Fruit fly (Drosophila melanogaster) whole organism, embryonic: Measurements from ENCODE around the gene CG31886.

Experiments used
- Atf3 ChIP-seq: fragments of 200-800 bp; sonication (Bioruptor generic); optimal IDR thresholded peaks from 3 replicates; lab custom pipeline; 2016; ENCODE audit warnings: missing biosample characterization, missing genetic modification characterization
- Atf6 ChIP-seq: fragments of 200-800 bp; sonication (Bioruptor generic); IDR thresholded peaks from 2 replicates; pipeline ENCODE4 v1.3.6; 2022; ENCODE audit warnings: missing biosample characterization, missing genetic modification characterization
- B-H1 ChIP-seq: fragments of 200-800 bp; sonication (Bioruptor generic); IDR thresholded peaks from 3 replicates; pipeline ENCODE4 v1.3.6; 2022; ENCODE audit warnings: missing biosample characterization, missing genetic modification characterization
- Bteb2 ChIP-seq: fragments of 200-800 bp; sonication (Bioruptor generic); optimal IDR thresholded peaks from 2 replicates; lab custom pipeline; 2016; ENCODE audit warnings: missing biosample characterization, missing genetic modification characterization
- CG10209 ChIP-seq: fragments of 200-800 bp; sonication (Bioruptor generic); optimal IDR thresholded peaks from 3 replicates; lab custom pipeline; 2017; ENCODE audit warnings: missing biosample characterization, mild to moderate bottlenecking, missing genetic modification characterization, missing genetic modification reagents
- CG10267 ChIP-seq: fragments of 200-800 bp; sonication (Bioruptor generic); optimal IDR thresholded peaks from 2 replicates; lab custom pipeline; 2018; ENCODE audit warnings: missing biosample characterization, mild to moderate bottlenecking, missing genetic modification characterization, moderate library complexity
- CG10321 ChIP-seq: fragments of 200-800 bp; sonication (Bioruptor generic); IDR thresholded peaks from 2 replicates; pipeline ENCODE4 v1.3.6; 2022; ENCODE audit warnings: missing biosample characterization, missing genetic modification characterization
- CG11247 ChIP-seq: fragments of 200-800 bp; sonication (Bioruptor generic); IDR thresholded peaks from 2 replicates; pipeline ENCODE4 v1.3.6; 2022; ENCODE audit warnings: missing biosample characterization, missing genetic modification characterization
- CG11504 ChIP-seq: fragments of 200-800 bp; sonication (Bioruptor generic); optimal IDR thresholded peaks from 3 replicates; lab custom pipeline; 2019; ENCODE audit warnings: missing biosample characterization, mild to moderate bottlenecking, missing genetic modification characterization, moderate library complexity
- CG12391 ChIP-seq: fragments of 200-800 bp; sonication (Bioruptor generic); optimal IDR thresholded peaks from 3 replicates; lab custom pipeline; 2018; ENCODE audit warnings: missing biosample characterization, mild to moderate bottlenecking, missing genetic modification characterization, moderate library complexity
- CG13424 ChIP-seq: fragments of 200-800 bp; sonication (Bioruptor generic); optimal IDR thresholded peaks from 2 replicates; lab custom pipeline; 2019; ENCODE audit warnings: missing biosample characterization, mild to moderate bottlenecking, missing genetic modification characterization, moderate library complexity
- CG13624 ChIP-seq: fragments of 200-800 bp; sonication (Bioruptor generic); optimal IDR thresholded peaks from 2 replicates; lab custom pipeline; 2016; ENCODE audit warnings: missing biosample characterization, missing genetic modification characterization
- CG15073 ChIP-seq: fragments of 200-800 bp; sonication (Bioruptor generic); optimal IDR thresholded peaks from 2 replicates; lab custom pipeline; 2016; ENCODE audit warnings: missing biosample characterization, missing genetic modification characterization
- CG17328 ChIP-seq: fragments of 200-800 bp; sonication (Bioruptor generic); IDR thresholded peaks from 2 replicates; pipeline ENCODE4 v1.3.6; 2022; ENCODE audit warnings: missing biosample characterization, missing genetic modification characterization
- CG2202 ChIP-seq: fragments of 200-800 bp; sonication (Bioruptor generic); optimal IDR thresholded peaks from 2 replicates; lab custom pipeline; 2018; ENCODE audit warnings: missing biosample characterization, mild to moderate bottlenecking, missing genetic modification characterization
- CG33213 ChIP-seq: fragments of 200-800 bp; sonication (Bioruptor generic); optimal IDR thresholded peaks from 3 replicates; lab custom pipeline; 2016; ENCODE audit warnings: missing biosample characterization, missing genetic modification characterization
- CG3995 ChIP-seq: fragments of 200-800 bp; sonication (Bioruptor generic); optimal IDR thresholded peaks from 3 replicates; lab custom pipeline; 2016; ENCODE audit warnings: missing biosample characterization, missing genetic modification characterization
- CG8281 ChIP-seq: fragments of 200-800 bp; sonication (Bioruptor generic); optimal IDR thresholded peaks from 2 replicates; lab custom pipeline; 2018; ENCODE audit warnings: missing biosample characterization, mild to moderate bottlenecking, missing genetic modification characterization, moderate library complexity
- CG8290 ChIP-seq, 3 experiments: fragments of 200-800 bp; sonication (Bioruptor generic); optimal IDR thresholded peaks; 2 replicates each; lab custom pipeline; 2016 to 2019; ENCODE audit warnings: missing biosample characterization in 3 of 3, missing genetic modification characterization in 3 of 3, mild to moderate bottlenecking in 2 of 3, moderate library complexity in 1 of 3
- Gug ChIP-seq: fragments of 200-800 bp; sonication (Bioruptor generic); IDR thresholded peaks from 4 replicates; pipeline ENCODE4 v1.3.6; 2022; ENCODE audit warnings: missing biosample characterization, missing genetic modification characterization
- H2.0 ChIP-seq: fragments of 200-800 bp; sonication (Bioruptor generic); IDR thresholded peaks from 2 replicates; pipeline ENCODE4 v1.3.6; 2022; ENCODE audit warnings: missing biosample characterization, missing genetic modification characterization
- Hr78 ChIP-seq, 2 experiments: fragments of 200-800 bp in 1 of 2; fragments of >200 bp in 1 of 2; sonication (Bioruptor generic) in 1 of 2; optimal IDR thresholded peaks; 2 replicates each; lab custom pipeline; 2017 to 2019; ENCODE audit warnings: missing biosample characterization in 2 of 2, missing genetic modification characterization in 2 of 2, mild to moderate bottlenecking in 1 of 2, moderate library complexity in 1 of 2
- Mad ChIP-seq: fragments of 200-800 bp; sonication (Bioruptor generic); optimal IDR thresholded peaks from 2 replicates; lab custom pipeline; 2016; ENCODE audit warnings: missing biosample characterization, missing genetic modification characterization
- Max ChIP-seq: fragments of 200-800 bp; sonication (Bioruptor generic); optimal IDR thresholded peaks from 2 replicates; lab custom pipeline; 2016; ENCODE audit warnings: missing biosample characterization, mild to moderate bottlenecking, missing genetic modification characterization
- Mrtf ChIP-seq: fragments of 200-800 bp; sonication (Bioruptor generic); IDR thresholded peaks from 3 replicates; pipeline ENCODE4 v1.3.6; 2022; ENCODE audit warnings: missing biosample characterization, missing genetic modification characterization
- Myb ChIP-seq: fragments of 200-800 bp; sonication (Bioruptor generic); optimal IDR thresholded peaks from 2 replicates; lab custom pipeline; 2016; ENCODE audit warnings: missing biosample characterization, missing genetic modification characterization
- NK7.1 ChIP-seq: fragments of 200-800 bp; sonication (Bioruptor generic); optimal IDR thresholded peaks from 3 replicates; lab custom pipeline; 2016; ENCODE audit warnings: missing biosample characterization, missing genetic modification characterization
- Rfx ChIP-seq: fragments of 200-800 bp; sonication (Bioruptor generic); IDR thresholded peaks from 2 replicates; pipeline ENCODE4 v1.3.6; 2022; ENCODE audit warnings: missing biosample characterization, missing genetic modification characterization
- Usf ChIP-seq: fragments of 200-800 bp; sonication (Bioruptor generic); optimal IDR thresholded peaks from 2 replicates; lab custom pipeline; 2017; ENCODE audit warnings: missing genotype, missing biosample characterization, missing genetic modification characterization
- bab2 ChIP-seq: fragments of 200-800 bp; sonication (Bioruptor generic); optimal IDR thresholded peaks from 2 replicates; lab custom pipeline; 2016; ENCODE audit warnings: missing biosample characterization, missing genetic modification characterization
- bigmax ChIP-seq: fragments of 200-800 bp; sonication (Bioruptor generic); optimal IDR thresholded peaks from 2 replicates; lab custom pipeline; 2018; ENCODE audit warnings: missing biosample characterization, mild to moderate bottlenecking, missing genetic modification characterization
- br ChIP-seq: fragments of >200 bp; optimal IDR thresholded peaks from 2 replicates; lab custom pipeline; 2017
- chm ChIP-seq: fragments of 200-800 bp; sonication (Bioruptor generic); IDR thresholded peaks from 2 replicates; pipeline ENCODE4 v1.3.6; 2022; ENCODE audit warnings: missing biosample characterization, missing genetic modification characterization
- cwo ChIP-seq: fragments of 200-800 bp; sonication (Bioruptor generic); optimal IDR thresholded peaks from 3 replicates; lab custom pipeline; 2017; ENCODE audit warnings: missing biosample characterization, missing genetic modification characterization, mild to moderate bottlenecking, moderate library complexity, missing genetic modification reagents
- danr ChIP-seq: fragments of 200-800 bp; sonication (Bioruptor generic); IDR thresholded peaks from 2 replicates; pipeline ENCODE4 v1.3.6; 2022; ENCODE audit warnings: missing biosample characterization, missing genetic modification characterization
- emc ChIP-seq: fragments of 200-800 bp; sonication (Bioruptor generic); optimal IDR thresholded peaks from 2 replicates; lab custom pipeline; 2016; ENCODE audit warnings: missing biosample characterization, missing genetic modification characterization
- gcm2 ChIP-seq: fragments of 200-800 bp; sonication (Bioruptor generic); optimal IDR thresholded peaks from 2 replicates; lab custom pipeline; 2016; ENCODE audit warnings: missing biosample characterization, missing genetic modification characterization
- gfzf ChIP-seq: fragments of 200-800 bp; sonication (Bioruptor generic); optimal IDR thresholded peaks from 2 replicates; lab custom pipeline; 2016; ENCODE audit warnings: missing biosample characterization, mild to moderate bottlenecking, missing genetic modification characterization, moderate library complexity
- gt ChIP-seq: fragments of 200-800 bp; sonication (Bioruptor generic); IDR thresholded peaks from 2 replicates; pipeline ENCODE4 v1.3.6; 2022; ENCODE audit warnings: missing biosample characterization, missing genetic modification characterization
- lmd ChIP-seq: fragments of 200-800 bp; sonication (Bioruptor generic); IDR thresholded peaks from 2 replicates; pipeline ENCODE4 v1.3.6; 2022; ENCODE audit warnings: missing biosample characterization, missing genetic modification characterization
- maf-S ChIP-seq: fragments of 200-800 bp; sonication (Bioruptor generic); optimal IDR thresholded peaks from 2 replicates; lab custom pipeline; 2016; ENCODE audit warnings: missing biosample characterization, missing genetic modification characterization
- mld ChIP-seq: fragments of 200-800 bp; sonication (Bioruptor generic); IDR thresholded peaks from 3 replicates; pipeline ENCODE4 v1.3.6; 2022; ENCODE audit warnings: missing biosample characterization, missing genetic modification characterization; ENCODE audit not compliant: partially characterized antibody
- pb ChIP-seq: fragments of 200-800 bp; sonication (Bioruptor generic); optimal IDR thresholded peaks from 3 replicates; lab custom pipeline; 2016; ENCODE audit warnings: missing biosample characterization, missing genetic modification characterization
- pita ChIP-seq: fragments of 200-800 bp; sonication (Bioruptor generic); optimal IDR thresholded peaks from 2 replicates; lab custom pipeline; 2017; ENCODE audit warnings: missing biosample characterization, mild to moderate bottlenecking, missing genetic modification characterization
- sc ChIP-seq, 3 experiments: fragments of >200 bp in 2 of 3; fragments of 200-800 bp in 1 of 3; sonication (Bioruptor generic) in 1 of 3; optimal IDR thresholded peaks; 2 replicates in 2 of 3; 3 replicates in 1 of 3; lab custom pipeline; 2017; ENCODE audit warnings: mild to moderate bottlenecking in 1 of 3, missing biosample characterization in 1 of 3, missing genetic modification characterization in 1 of 3, missing genetic modification reagents in 1 of 3
- shn ChIP-seq: fragments of 200-800 bp; sonication (Bioruptor generic); optimal IDR thresholded peaks from 3 replicates; lab custom pipeline; 2016; ENCODE audit warnings: missing biosample characterization, missing genetic modification characterization
- vnd ChIP-seq: fragments of 200-800 bp; sonication (Bioruptor generic); IDR thresholded peaks from 3 replicates; pipeline ENCODE4 v1.3.6; 2022; ENCODE audit warnings: missing biosample characterization, missing genetic modification characterization; ENCODE audit not compliant: partially characterized antibody
- wor ChIP-seq: fragments of 200-800 bp; sonication (Bioruptor generic); IDR thresholded peaks from 2 replicates; pipeline ENCODE4 v1.3.6; 2022; ENCODE audit warnings: missing biosample characterization, missing genetic modification characterization
- zfh2 ChIP-seq: fragments of 200-800 bp; sonication (Bioruptor generic); optimal IDR thresholded peaks from 2 replicates; lab custom pipeline; 2016; ENCODE audit warnings: missing biosample characterization, missing genetic modification characterization

Gene CG31886

DNA sequence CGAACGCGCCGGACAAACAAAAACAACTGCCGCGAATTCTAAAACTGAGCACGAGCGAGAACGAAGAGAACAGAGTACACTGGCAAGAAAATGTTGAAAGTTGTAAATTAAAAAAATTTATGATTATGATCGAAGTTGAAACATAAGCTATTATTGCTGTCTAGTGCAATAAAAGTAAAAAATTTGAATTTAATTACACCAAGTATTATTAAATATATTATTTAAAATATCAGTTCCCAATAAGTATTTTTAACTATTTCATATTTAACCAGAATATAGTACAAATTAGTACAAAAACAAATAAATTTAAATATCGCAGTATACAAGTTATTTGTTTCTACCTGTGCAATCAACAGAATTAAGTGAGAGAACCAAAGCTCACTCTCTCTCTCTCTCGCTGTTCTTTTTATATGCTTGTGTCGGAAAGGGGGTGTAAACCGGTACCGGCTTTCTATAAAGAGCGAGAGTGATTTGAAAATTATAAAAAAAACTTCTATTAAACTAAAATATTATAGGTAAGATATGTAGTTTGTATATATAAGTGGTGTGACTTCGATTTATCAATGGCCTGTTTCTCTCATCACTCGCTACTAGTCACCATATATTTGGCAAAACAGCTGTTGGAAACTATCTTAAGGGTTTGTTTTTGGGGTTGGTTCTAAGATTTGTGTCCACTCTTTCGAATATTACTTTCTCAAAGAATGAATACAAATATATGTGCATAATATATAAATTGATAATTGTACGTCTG, 7.5 kb downstream of the CG31886 start, which contains the start of gene C1GalTA (continued):
- TF ChIP-seq CG8290 (GFP tag; optimal IDR thresholded peaks at IDR 0.05; lab: Kevin White, UChicago) (peak; percentile 95), CG8290 (tag; optimal IDR thresholded peaks at IDR 0.05; lab: Kevin White, UChicago) (peak in 1 of 2 experiments; percentile 19), Myb (peak; percentile 38), H2.0 (GFP tag; lab: Robert Waterston, UW) (peak; percentile 91), CG10209 (GFP tag; lab: Kevin White, UChicago) (peak; percentile 97), danr (peak; percentile 85), NK7.1 (GFP tag; lab: Kevin White, UChicago) (peak; percentile 43), lmd (peak; percentile 97), cwo (GFP tag; lab: Kevin White, UChicago) (peak; percentile 98), maf-S (GFP tag; lab: Kevin White, UChicago) (peak; percentile 21), Mad (GFP tag; lab: Kevin White, UChicago) (peak; percentile 57), sc (optimal IDR thresholded peaks at IDR 0.05; lab: Kevin White, UChicago) (no peak), sc (GFP tag; optimal IDR thresholded peaks at IDR 0.05; lab: Kevin White, UChicago) (peak; percentile 97), mld (GFP tag; lab: Robert Waterston, UW) (no peak), CG3995 (peak; percentile 43), Usf (GFP tag; lab: Kevin White, UChicago) (peak; percentile 88), CG13424 (tag; lab: Kevin White, UChicago) (peak; percentile 99), Hr78 (GFP tag; optimal IDR thresholded peaks at IDR 0.05; lab: Kevin White, UChicago) (peak in 1 of 2 experiments; percentile 94), CG2202 (tag; lab: Kevin White, UChicago) (peak; percentile 97), bab2 (GFP tag; lab: Kevin White, UChicago) (peak; percentile 64), chm (GFP tag; lab: Robert Waterston, UW) (peak; percentile 92), CG11504 (tag; lab: Kevin White, UChicago) (peak; percentile 98), CG8281 (peak; percentile 90), Gug (GFP tag; lab: Robert Waterston, UW) (peak; percentile 69; the same call in 3 of the 4 replicates), CG13624 (GFP tag; lab: Kevin White, UChicago) (peak; percentile 61), bigmax (GFP tag; lab: Kevin White, UChicago) (no peak), gt (peak; percentile 80; the same call in 1 of the 2 replicates), B-H1 (GFP tag; lab: Robert Waterston, UW) (peak; percentile 92), vnd (GFP tag; lab: Robert Waterston, UW) (no peak), zfh2 (GFP tag; lab: Kevin White, UChicago) (peak; percentile 73), wor (GFP tag; lab: Robert Waterston, UW) (peak; percentile 90), Rfx (GFP tag; lab: Robert Waterston, UW) (peak; percentile 94), Atf3 (GFP tag; lab: Kevin White, UChicago) (no peak), CG10267 (peak; percentile 98), Mrtf (GFP tag; lab: Robert Waterston, UW) (peak; percentile 90; the same call in 2 of the 3 replicates), pb (peak; percentile 11), pita (no peak), Max (GFP tag; lab: Kevin White, UChicago) (peak; percentile 90), CG15073 (GFP tag; lab: Kevin White, UChicago) (peak; percentile 35), Atf6 (GFP tag; lab: Robert Waterston, UW) (peak; percentile 96), CG10321 (peak; percentile 77; the same call in 1 of the 2 replicates), br (lab: Kevin White, UChicago) (no peak), emc (GFP tag; lab: Kevin White, UChicago) (peak; percentile 39), CG12391 (peak; percentile 100), CG11247 (GFP tag; lab: Robert Waterston, UW) (peak; percentile 93), gfzf (no peak), CG33213 (peak; percentile 50), shn (peak; percentile 63), CG17328 (GFP tag; lab: Robert Waterston, UW) (peak; percentile 96), Bteb2 (GFP tag; lab: Kevin White, UChicago) (peak; percentile 78), gcm2 (peak; percentile 16)
